Fruit fly (Drosophila melanogaster) whole organism, prepupa: Measurements from ENCODE around the gene CG2794.
A peak's percentile ranks its signal among the peaks of the same experiment; 100 is the strongest.

Experiments
- Blimp-1 ChIP-seq: fragments of 200-800 bp; sonication (Bioruptor generic); optimal IDR thresholded peaks from 3 replicates; lab custom pipeline; 2017; ENCODE audit warnings: missing biosample characterization, missing genetic modification characterization, mild to moderate bottlenecking, moderate library complexity, missing genetic modification reagents
- CG10631 ChIP-seq: fragments of 200-800 bp; sonication (Bioruptor generic); optimal IDR thresholded peaks from 2 replicates; lab custom pipeline; 2016; ENCODE audit warnings: missing biosample characterization, missing genetic modification characterization
- CG10669 ChIP-seq: fragments of 200-800 bp; sonication (Bioruptor generic); optimal IDR thresholded peaks from 3 replicates; lab custom pipeline; 2018; ENCODE audit warnings: missing biosample characterization, mild to moderate bottlenecking, missing genetic modification characterization, moderate library complexity
- CG11762 ChIP-seq: fragments of 200-800 bp; sonication (Bioruptor generic); optimal IDR thresholded peaks from 3 replicates; lab custom pipeline; 2016; ENCODE audit warnings: missing biosample characterization, missing genetic modification characterization; ENCODE audit not compliant: insufficient read depth
- CG11902 ChIP-seq: fragments of 200-800 bp; sonication (Bioruptor generic); optimal IDR thresholded peaks from 3 replicates; lab custom pipeline; 2016; ENCODE audit warnings: missing biosample characterization, missing genetic modification characterization
- CG15336 ChIP-seq: fragments of 200-800 bp; sonication (Bioruptor generic); IDR thresholded peaks from 2 replicates; pipeline ENCODE4 v1.3.6; 2022; ENCODE audit warnings: missing biosample characterization, missing genetic modification characterization
- CG1621 ChIP-seq: fragments of 200-800 bp; sonication (Bioruptor generic); optimal IDR thresholded peaks from 3 replicates; lab custom pipeline; 2018; ENCODE audit warnings: missing biosample characterization, mild to moderate bottlenecking, missing genetic modification characterization
- CG16779 ChIP-seq: fragments of 200-800 bp; sonication (Bioruptor generic); optimal IDR thresholded peaks from 3 replicates; lab custom pipeline; 2017; ENCODE audit warnings: missing biosample characterization, mild to moderate bottlenecking, missing genetic modification characterization
- CG31627 ChIP-seq: fragments of 200-800 bp; sonication (Bioruptor generic); optimal IDR thresholded peaks from 3 replicates; lab custom pipeline; 2016; ENCODE audit warnings: missing biosample characterization, missing genetic modification characterization
- CG32006 ChIP-seq: fragments of 200-800 bp; sonication (Bioruptor generic); optimal IDR thresholded peaks from 3 replicates; lab custom pipeline; 2017; ENCODE audit warnings: missing biosample characterization, mild to moderate bottlenecking, missing genetic modification characterization
- CG3919 ChIP-seq: fragments of 200-800 bp; sonication (Bioruptor generic); optimal IDR thresholded peaks from 3 replicates; lab custom pipeline; 2016; ENCODE audit warnings: missing biosample characterization, missing genetic modification characterization
- CG4318 ChIP-seq: fragments of 200-800 bp; sonication (Bioruptor generic); optimal IDR thresholded peaks from 3 replicates; lab custom pipeline; 2017; ENCODE audit warnings: missing biosample characterization, mild to moderate bottlenecking, missing genetic modification characterization
- CG6163 ChIP-seq: fragments of 200-800 bp; sonication (Bioruptor generic); IDR thresholded peaks from 3 replicates; pipeline ENCODE4 v1.3.6; 2022; ENCODE audit warnings: missing biosample characterization, missing genetic modification characterization
- CG6808 ChIP-seq: fragments of 200-800 bp; sonication (Bioruptor generic); optimal IDR thresholded peaks from 3 replicates; lab custom pipeline; 2017; ENCODE audit warnings: missing biosample characterization, missing genetic modification characterization, mild to moderate bottlenecking, moderate library complexity, missing genetic modification reagents
- CG6854 ChIP-seq: fragments of 200-800 bp; sonication (Bioruptor generic); optimal IDR thresholded peaks from 2 replicates; lab custom pipeline; 2017; ENCODE audit warnings: missing biosample characterization, mild to moderate bottlenecking, missing genetic modification characterization
- CG7368 ChIP-seq: fragments of 200-800 bp; sonication (Bioruptor generic); optimal IDR thresholded peaks from 3 replicates; lab custom pipeline; 2016; ENCODE audit warnings: missing biosample characterization, missing genetic modification characterization
- CG8119 ChIP-seq: fragments of 200-800 bp; sonication (Bioruptor generic); IDR thresholded peaks from 3 replicates; pipeline ENCODE4 v1.3.6; 2022; ENCODE audit warnings: missing biosample characterization, missing genetic modification characterization
- CG8319 ChIP-seq: fragments of 200-800 bp; sonication (Bioruptor generic); optimal IDR thresholded peaks from 3 replicates; lab custom pipeline; 2016; ENCODE audit warnings: missing biosample characterization, missing genetic modification characterization
- CG8632 ChIP-seq: fragments of 200-800 bp; sonication (Bioruptor generic); optimal IDR thresholded peaks from 3 replicates; lab custom pipeline; 2016; ENCODE audit warnings: missing biosample characterization, missing genetic modification characterization
- Eip75B ChIP-seq: fragments of 200-800 bp; sonication (Bioruptor generic); optimal IDR thresholded peaks from 3 replicates; lab custom pipeline; 2016; ENCODE audit warnings: missing biosample characterization, missing genetic modification characterization
- Eip78C ChIP-seq: fragments of 200-800 bp; sonication (Bioruptor generic); peaks from one replicate; lab custom pipeline; 2016; ENCODE audit warnings: missing biosample characterization, missing genetic modification characterization
- Eip93F ChIP-seq: fragments of 200-800 bp; sonication (Bioruptor generic); optimal IDR thresholded peaks from 2 replicates; lab custom pipeline; 2016; ENCODE audit warnings: missing biosample characterization, mild to moderate bottlenecking, missing genetic modification characterization
- Ets96B ChIP-seq: fragments of 200-800 bp; optimal IDR thresholded peaks from 2 replicates; lab custom pipeline; 2019; ENCODE audit warnings: missing biosample characterization, mild to moderate bottlenecking, missing genetic modification characterization, moderate library complexity
- Gug ChIP-seq: fragments of 200-800 bp; sonication (Bioruptor generic); IDR thresholded peaks from 2 replicates; pipeline ENCODE4 v1.3.6; 2022; ENCODE audit warnings: missing biosample characterization, missing genetic modification characterization
- Hr38 ChIP-seq: sonication (Bioruptor generic); optimal IDR thresholded peaks from 2 replicates; lab custom pipeline; 2016; ENCODE audit warnings: missing biosample characterization, missing genetic modification characterization
- Hr4 ChIP-seq: fragments of 200-800 bp; sonication (Bioruptor generic); optimal IDR thresholded peaks from 3 replicates; lab custom pipeline; 2016; ENCODE audit warnings: missing biosample characterization, missing genetic modification characterization
- OdsH ChIP-seq: fragments of 200-800 bp; sonication (Bioruptor generic); optimal IDR thresholded peaks from 3 replicates; lab custom pipeline; 2016; ENCODE audit warnings: missing biosample characterization, missing genetic modification characterization
- Smox ChIP-seq: fragments of 200-800 bp; sonication (Bioruptor generic); optimal IDR thresholded peaks from 3 replicates; lab custom pipeline; 2016; ENCODE audit warnings: missing biosample characterization, missing genetic modification characterization
- Sox102F ChIP-seq: fragments of 200-800 bp; sonication (Bioruptor generic); optimal IDR thresholded peaks from 2 replicates; lab custom pipeline; 2016; ENCODE audit warnings: missing biosample characterization, mild to moderate bottlenecking, missing genetic modification characterization
- Sox14 ChIP-seq: fragments of 200-800 bp; sonication (Bioruptor generic); optimal IDR thresholded peaks from 3 replicates; lab custom pipeline; 2016; ENCODE audit warnings: missing biosample characterization, missing genetic modification characterization
- Sox15 ChIP-seq: fragments of 200-800 bp; sonication (Bioruptor generic); optimal IDR thresholded peaks from 3 replicates; lab custom pipeline; 2016; ENCODE audit warnings: missing biosample characterization, missing genetic modification characterization
- acj6 ChIP-seq: fragments of 200-800 bp; sonication (Bioruptor generic); optimal IDR thresholded peaks from 3 replicates; lab custom pipeline; 2016; ENCODE audit warnings: missing biosample characterization, missing genetic modification characterization
- cyc ChIP-seq: fragments of 200-800 bp; sonication (Bioruptor generic); optimal IDR thresholded peaks from 3 replicates; lab custom pipeline; 2016; ENCODE audit warnings: missing biosample characterization, missing genetic modification characterization
- dac ChIP-seq: fragments of 200-800 bp; sonication (Bioruptor generic); optimal IDR thresholded peaks from 2 replicates; lab custom pipeline; 2017; ENCODE audit warnings: missing biosample characterization, mild to moderate bottlenecking, missing genetic modification characterization
- dsx ChIP-seq: fragments of 200-800 bp; optimal IDR thresholded peaks from 3 replicates; lab custom pipeline; 2019; ENCODE audit warnings: missing biosample characterization, mild to moderate bottlenecking, missing genetic modification characterization, moderate library complexity; ENCODE audit not compliant: poor library complexity, severe bottlenecking
- eg ChIP-seq: fragments of 200-800 bp; sonication (Bioruptor generic); IDR thresholded peaks from 3 replicates; pipeline ENCODE4 v1.3.6; 2022; ENCODE audit warnings: missing biosample characterization, missing genetic modification characterization
- esn ChIP-seq: fragments of 200-800 bp; sonication (Bioruptor generic); optimal IDR thresholded peaks from 2 replicates; lab custom pipeline; 2016; ENCODE audit warnings: missing biosample characterization, mild to moderate bottlenecking, missing genetic modification characterization, moderate library complexity
- fd59A ChIP-seq: fragments of 200-800 bp; sonication (Bioruptor generic); optimal IDR thresholded peaks from 2 replicates; lab custom pipeline; 2017; ENCODE audit warnings: missing biosample characterization, mild to moderate bottlenecking, missing genetic modification characterization, missing genetic modification reagents
- fd85E ChIP-seq: fragments of 200-800 bp; sonication (Bioruptor generic); optimal IDR thresholded peaks from 3 replicates; lab custom pipeline; 2016; ENCODE audit warnings: missing biosample characterization, missing genetic modification characterization
- lz ChIP-seq: fragments of 200-800 bp; sonication (Bioruptor generic); optimal IDR thresholded peaks from 3 replicates; lab custom pipeline; 2016; ENCODE audit warnings: missing biosample characterization, missing genetic modification characterization
- net ChIP-seq: fragments of 200-800 bp; sonication (Bioruptor generic); optimal IDR thresholded peaks from 3 replicates; lab custom pipeline; 2016; ENCODE audit warnings: missing biosample characterization, missing genetic modification characterization
- pdm3 ChIP-seq: fragments of 200-800 bp; sonication (Bioruptor generic); optimal IDR thresholded peaks from 3 replicates; lab custom pipeline; 2016; ENCODE audit warnings: missing biosample characterization, missing genetic modification characterization
- spab ChIP-seq: fragments of 200-800 bp; sonication (Bioruptor generic); optimal IDR thresholded peaks from 2 replicates; lab custom pipeline; 2017; ENCODE audit warnings: missing biosample characterization, mild to moderate bottlenecking, missing genetic modification characterization, missing genetic modification reagents
- ss ChIP-seq, 2 experiments: fragments of 200-800 bp; sonication (Bioruptor generic); optimal IDR thresholded peaks; 2 replicates in 1 of 2; 3 replicates in 1 of 2; lab custom pipeline; 2017 to 2018; ENCODE audit warnings: mild to moderate bottlenecking in 2 of 2, missing biosample characterization in 2 of 2, missing genetic modification characterization in 2 of 2, moderate library complexity in 1 of 2
- svp ChIP-seq: fragments of 200-800 bp; sonication (Bioruptor generic); peaks from one replicate; lab custom pipeline; 2016; ENCODE audit warnings: missing biosample characterization, missing genetic modification characterization
- vri ChIP-seq: fragments of 200-800 bp; sonication (Bioruptor generic); optimal IDR thresholded peaks from 3 replicates; lab custom pipeline; 2016; ENCODE audit warnings: missing biosample characterization, mild to moderate bottlenecking, missing genetic modification characterization

The CG2794 gene

DNA sequence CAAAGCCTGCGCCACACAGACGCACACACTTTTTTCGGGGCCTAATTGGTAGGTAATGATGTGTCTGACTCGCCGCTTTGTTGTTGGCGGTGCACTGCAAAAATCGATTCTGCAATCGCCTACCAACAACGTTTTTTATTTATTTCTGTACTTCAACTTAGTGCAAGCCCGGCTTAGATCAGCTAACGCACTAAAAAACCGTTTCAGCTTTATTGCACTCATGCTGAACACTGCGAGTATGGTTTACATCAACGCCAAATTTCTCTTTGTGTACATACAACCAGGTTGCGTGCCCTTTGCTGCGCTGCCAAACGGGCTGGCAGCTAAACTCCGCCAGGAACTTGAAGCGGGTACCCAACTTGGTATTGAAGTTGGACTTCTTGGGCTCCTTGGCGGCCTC is 33.7 kb upstream of the CG2794 start (continued):
- TF ChIP-seq Eip75B (peak; percentile 90), Smox (GFP tag; lab: Kevin White, UChicago) (peak; percentile 92), CG31627 (GFP tag; lab: Kevin White, UChicago) (peak; percentile 96), CG15336 (GFP tag; lab: Robert Waterston, UW) (peak; percentile 36; the same call in 1 of the 2 replicates), CG1621 (peak; percentile 67), net (GFP tag; lab: Kevin White, UChicago) (peak; percentile 82), CG4318 (no peak), vri (GFP tag; lab: Kevin White, UChicago) (peak; percentile 96), esn (GFP tag; lab: Kevin White, UChicago) (peak; percentile 97), Eip93F (GFP tag; lab: Kevin White, UChicago) (peak; percentile 96), cyc (peak; percentile 94), CG32006 (GFP tag; lab: Kevin White, UChicago) (peak; percentile 42), dsx (peak; percentile 61), CG8319 (peak; percentile 37), CG6808 (GFP tag; lab: Kevin White, UChicago) (peak; percentile 38), CG7368 (GFP tag; lab: Kevin White, UChicago) (peak; percentile 75), Sox15 (GFP tag; lab: Kevin White, UChicago) (peak; percentile 71), Hr38 (GFP tag; lab: Kevin White, UChicago) (no peak), dac (no peak), lz (peak; percentile 93), OdsH (GFP tag; lab: Kevin White, UChicago) (peak; percentile 89), pdm3 (GFP tag; lab: Kevin White, UChicago) (peak; percentile 89), Ets96B (tag; lab: Kevin White, UChicago) (peak; percentile 64), Blimp-1 (peak; percentile 71), fd59A (GFP tag; lab: Kevin White, UChicago) (peak; percentile 74), CG10631 (peak; percentile 80), CG3919 (GFP tag; lab: Kevin White, UChicago) (peak; percentile 87), Eip78C (GFP tag; lab: Kevin White, UChicago) (peak; percentile 94), spab (GFP tag; lab: Kevin White, UChicago) (peak; percentile 41), CG16779 (tag; lab: Kevin White, UChicago) (peak; percentile 66), CG8632 (GFP tag; lab: Kevin White, UChicago) (peak; percentile 68), Sox14 (GFP tag; lab: Kevin White, UChicago) (peak; percentile 91), Gug (GFP tag; lab: Robert Waterston, UW) (no peak), CG6163 (GFP tag; lab: Robert Waterston, UW) (peak; percentile 86), acj6 (GFP tag; lab: Kevin White, UChicago) (peak; percentile 81), CG10669 (GFP tag; lab: Kevin White, UChicago) (peak; percentile 51), Sox102F (peak; percentile 97), CG11902 (peak; percentile 81)

DNA sequence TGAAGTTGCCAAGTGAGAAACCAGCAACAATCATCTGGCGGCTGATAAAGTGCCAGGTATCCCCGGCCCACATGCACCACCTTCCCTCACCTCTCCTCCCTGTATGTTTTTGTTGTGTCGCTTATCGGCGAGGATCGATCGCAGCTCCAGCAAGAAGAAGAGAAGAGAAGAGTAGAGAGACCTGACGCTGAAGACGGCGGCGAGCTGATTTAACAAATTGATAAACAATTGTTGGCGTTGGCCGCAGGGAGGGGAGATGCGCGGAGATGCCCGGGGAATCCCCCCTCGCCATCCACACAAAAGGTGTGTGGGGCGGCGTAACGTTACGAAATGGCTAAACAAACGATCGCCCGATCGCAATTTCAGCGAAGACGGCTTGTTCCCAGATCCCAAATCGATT is 30.2 kb upstream of the CG2794 start:
- no peak for TF ChIP-seq acj6 (GFP tag; lab: Kevin White, UChicago)
- peak; percentile 69 for TF ChIP-seq svp (GFP tag; lab: Kevin White, UChicago)
- TF ChIP-seq esn (GFP tag; lab: Kevin White, UChicago), result no peak
- TF ChIP-seq dsx, result peak; percentile 15
- TF ChIP-seq OdsH (GFP tag; lab: Kevin White, UChicago), result no peak
- TF ChIP-seq CG11762 (GFP tag; lab: Kevin White, UChicago), result no peak
- TF ChIP-seq CG3919 (GFP tag; lab: Kevin White, UChicago), result no peak
- no peak for TF ChIP-seq fd85E (GFP tag; lab: Kevin White, UChicago)
- no peak for TF ChIP-seq Eip75B
- no peak for TF ChIP-seq CG8319
- TF ChIP-seq Hr4, result no peak
- no peak for TF ChIP-seq CG8632 (GFP tag; lab: Kevin White, UChicago)
- no peak for TF ChIP-seq Sox15 (GFP tag; lab: Kevin White, UChicago)
- TF ChIP-seq Smox (GFP tag; lab: Kevin White, UChicago), result no peak
- TF ChIP-seq CG6163 (GFP tag; lab: Robert Waterston, UW), result no peak
- TF ChIP-seq cyc, result no peak
- no peak for TF ChIP-seq eg (GFP tag; lab: Robert Waterston, UW)
- TF ChIP-seq CG8119 (GFP tag; lab: Robert Waterston, UW), result no peak
- no peak for TF ChIP-seq Ets96B (tag; lab: Kevin White, UChicago)
- TF ChIP-seq CG10669 (GFP tag; lab: Kevin White, UChicago), result peak; percentile 13
- no peak for TF ChIP-seq CG10631
- no peak for TF ChIP-seq ss (GFP tag; optimal IDR thresholded peaks at IDR 0.05; lab: Kevin White, UChicago)
- TF ChIP-seq CG6854, result peak; percentile 24
- TF ChIP-seq, all 60 proteins: peak for 4
